Worm (Caenorhabditis elegans): ENCODE results near the gene sto-5.

Gene sto-5

ce11 chrX:16807015-16807414 lies 18.2 kb downstream of the sto-5 start, which contains the start of gene mec-4:
TSS of gene mec-4 (minus strand) at chrX:16807115.
- TF ChIP-seq ceh-20 (GFP tag; IDR thresholded peaks at IDR 0.05) (no peak), dmd-9 (GFP tag; IDR thresholded peaks at IDR 0.05) (no peak), saeg-2 (GFP tag; IDR thresholded peaks at IDR 0.05) (no peak), unc-62 (GFP tag; optimal IDR thresholded peaks at IDR 0.05 in 1 of 2) (no peak), unc-62 (tag; optimal IDR thresholded peaks at IDR 0.05) (no peak), aha-1 (tag) (no peak), dpl-1 (GFP tag; optimal IDR thresholded peaks at IDR 0.05) (no peak), daf-16 (GFP tag; optimal IDR thresholded peaks at IDR 0.05) (peak in 1 of 2 experiments; percentile 37), daf-16 (tag; optimal IDR thresholded peaks at IDR 0.05) (no peak)

- TF ChIP-seq ceh-62 (tag; optimal IDR thresholded peaks at IDR 0.05) (no peak), nhr-42 (GFP tag; IDR thresholded peaks at IDR 0.05) (no peak), gei-8 (GFP tag; optimal IDR thresholded peaks at IDR 0.05) (no peak), pqm-1 (tag; optimal IDR thresholded peaks at IDR 0.05) (no peak), set-16 (GFP tag; IDR thresholded peaks at IDR 0.05) (no peak), aha-1 (tag) (peak; percentile 94), F26F4.8 (GFP tag; conservative IDR thresholded peaks at IDR 0.05) (no peak), mdl-1 (tag; optimal IDR thresholded peaks at IDR 0.05) (no peak), saeg-2 (GFP tag; IDR thresholded peaks at IDR 0.05) (no peak), ceh-20 (GFP tag; IDR thresholded peaks at IDR 0.05) (no peak), F49E8.2 (tag; optimal IDR thresholded peaks at IDR 0.05; ENCODE audit: borderline replicate concordance) (no peak), unc-62 (GFP tag; optimal IDR thresholded peaks at IDR 0.05 in 1 of 2) (peak in 1 of 2 experiments; percentile 16), unc-62 (tag; optimal IDR thresholded peaks at IDR 0.05) (no peak), hlh-30 (tag; optimal IDR thresholded peaks at IDR 0.05; ENCODE audit: insufficient read depth) (no peak), ztf-7 (tag; optimal IDR thresholded peaks at IDR 0.05) (no peak), nhr-77 (tag; optimal IDR thresholded peaks at IDR 0.05) (no peak), mep-1 (tag; optimal IDR thresholded peaks at IDR 0.05) (peak; percentile 20), dmd-9 (GFP tag; IDR thresholded peaks at IDR 0.05) (no peak), zfp-3 (GFP tag; conservative IDR thresholded peaks at IDR 0.05) (no peak), duxl-1 (tag; optimal IDR thresholded peaks at IDR 0.05; ENCODE audit: poor library complexity) (no peak), ceh-28 (tag; optimal IDR thresholded peaks at IDR 0.05) (no peak), Y105C5A.15 (GFP tag; IDR thresholded peaks at IDR 0.05) (no peak), D1046.2 (GFP tag; IDR thresholded peaks at IDR 0.05) (no peak), daf-12 (tag; optimal IDR thresholded peaks at IDR 0.05) (no peak), nhr-237 (tag; optimal IDR thresholded peaks at IDR 0.05) (no peak), lir-3 (tag; optimal IDR thresholded peaks at IDR 0.05) (no peak), unc-39 (tag; optimal IDR thresholded peaks at IDR 0.05) (no peak), dve-1 (tag; optimal IDR thresholded peaks at IDR 0.05; ENCODE audit: insufficient read depth) (peak; percentile 20), zag-1 (tag; optimal IDR thresholded peaks at IDR 0.05) (no peak), sdz-12 (GFP tag; optimal IDR thresholded peaks at IDR 0.05) (no peak), Y75B8A.6 (GFP tag; IDR thresholded peaks at IDR 0.05) (no peak), tag-97 (GFP tag; IDR thresholded peaks at IDR 0.05) (no peak), unc-130 (GFP tag; optimal IDR thresholded peaks at IDR 0.05) (no peak), jun-1 (tag; optimal IDR thresholded peaks at IDR 0.05) (no peak), arid-1 (GFP tag; conservative IDR thresholded peaks at IDR 0.05) (no peak), mes-2 (tag; optimal IDR thresholded peaks at IDR 0.05; ENCODE audit: poor library complexity, severe bottlenecking) (no peak), vab-7 (GFP tag; IDR thresholded peaks at IDR 0.05) (no peak)
Observed at ce11 chrX:16803545-16803944, 21.7 kb downstream of the sto-5 start.

Measured in whole organism, L4 larva.